Worm (Caenorhabditis elegans): ENCODE data around the gene faah-6.

Gene faah-6

DNA sequence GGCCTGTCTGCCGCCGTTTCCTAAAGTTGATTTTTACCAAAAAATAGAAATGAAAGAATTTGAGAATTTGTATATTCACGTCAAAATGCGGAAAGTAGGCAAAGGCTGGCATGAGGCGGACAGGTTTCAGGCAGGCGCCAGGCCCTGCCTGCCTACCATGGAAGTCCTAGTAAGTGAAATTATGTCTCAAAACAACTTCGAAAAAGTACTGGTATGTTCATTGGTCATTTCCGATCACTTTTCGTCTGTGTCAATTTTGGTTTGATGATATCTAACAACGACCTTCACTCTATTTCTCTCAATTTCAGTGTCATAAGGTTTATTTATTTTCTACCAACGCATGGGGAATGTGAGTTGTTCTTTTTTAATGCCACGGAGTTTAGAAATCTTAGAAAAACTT, at the start of gene faah-6:
TSS of gene faah-6 (plus strand) at position 301 of the 400 bp plus-strand sequence.
- no peak for TF ChIP-seq B0336.3 (GFP tag; IDR thresholded peaks at IDR 0.05)
- TF ChIP-seq B0035.1 (tag; optimal IDR thresholded peaks at IDR 0.05): no peak
- no peak for TF ChIP-seq dpl-1 (GFP tag; optimal IDR thresholded peaks at IDR 0.05)
- no peak for TF ChIP-seq madf-8 (GFP tag; conservative IDR thresholded peaks at IDR 0.05)
- no peak for TF ChIP-seq cebp-1 (GFP tag; IDR thresholded peaks at IDR 0.05)
- TF ChIP-seq cebp-1 (tag; optimal IDR thresholded peaks at IDR 0.05): no peak
- TF ChIP-seq let-607 (tag; optimal IDR thresholded peaks at IDR 0.05): no peak
- TF ChIP-seq hlh-26 (GFP tag; conservative IDR thresholded peaks at IDR 0.05): no peak
- TF ChIP-seq efl-1 (GFP tag; optimal IDR thresholded peaks at IDR 0.05): no peak
- TF ChIP-seq ztf-6 (GFP tag; IDR thresholded peaks at IDR 0.05): no peak
- no peak for TF ChIP-seq sptf-2 (GFP tag; optimal IDR thresholded peaks at IDR 0.05)
- TF ChIP-seq ztf-22 (GFP tag; optimal IDR thresholded peaks at IDR 0.05): no peak
- TF ChIP-seq F33H1.4 (GFP tag; IDR thresholded peaks at IDR 0.05): no peak
- no peak for TF ChIP-seq F52B5.7 (tag; optimal IDR thresholded peaks at IDR 0.05)
- no peak for TF ChIP-seq ztf-25 (GFP tag; IDR thresholded peaks at IDR 0.05)

DNA sequence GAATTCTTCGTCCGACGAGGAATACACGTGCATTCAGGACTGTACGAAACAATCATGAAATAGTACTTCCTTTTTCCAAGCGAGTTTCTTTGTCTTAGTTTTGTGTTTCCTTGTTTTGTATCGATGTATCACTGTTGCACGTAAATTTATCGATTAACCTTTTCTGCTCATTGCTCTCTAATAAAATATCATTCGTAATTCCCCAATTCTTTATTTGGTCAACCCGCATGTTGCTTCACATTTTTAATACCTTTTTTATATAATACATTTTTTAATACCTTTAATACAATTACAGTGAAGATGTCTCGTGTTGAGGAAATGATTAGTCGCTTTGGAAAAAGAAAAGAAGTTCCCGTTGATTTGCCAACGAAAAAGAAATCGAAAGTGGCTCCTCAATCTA, 42.4 kb upstream of the faah-6 start, which contains the start of gene Y66D12A.1:
TSS of gene Y66D12A.1 (plus strand) at position 301 of the 400 bp plus-strand sequence.
- no peak for TF ChIP-seq sea-2 (GFP tag; IDR thresholded peaks at IDR 0.05)
- TF ChIP-seq D2030.7 (GFP tag; IDR thresholded peaks at IDR 0.05): no peak
- no peak for TF ChIP-seq F33H1.4 (GFP tag; IDR thresholded peaks at IDR 0.05)
- TF ChIP-seq rpc-1 (optimal IDR thresholded peaks at IDR 0.05): no peak
- TF ChIP-seq rpc-1 (tag; optimal IDR thresholded peaks at IDR 0.05): no peak
- TF ChIP-seq ztf-18 (tag; optimal IDR thresholded peaks at IDR 0.05): no peak
- no peak for TF ChIP-seq tbx-9 (tag; optimal IDR thresholded peaks at IDR 0.05; ENCODE audit: borderline replicate concordance)
- no peak for TF ChIP-seq Y67H2A.10 (GFP tag; conservative IDR thresholded peaks at IDR 0.05)
- no peak for TF ChIP-seq nhr-179 (tag; optimal IDR thresholded peaks at IDR 0.05)
- TF ChIP-seq let-607 (tag; optimal IDR thresholded peaks at IDR 0.05): no peak
- TF ChIP-seq lsy-27 (tag; optimal IDR thresholded peaks at IDR 0.05; ENCODE audit: borderline replicate concordance, insufficient read depth): no peak
- TF ChIP-seq cebp-1 (GFP tag; IDR thresholded peaks at IDR 0.05): no peak
- TF ChIP-seq cebp-1 (tag; optimal IDR thresholded peaks at IDR 0.05): no peak
- no peak for TF ChIP-seq hrde-1 (tag; optimal IDR thresholded peaks at IDR 0.05; ENCODE audit: borderline replicate concordance)

DNA sequence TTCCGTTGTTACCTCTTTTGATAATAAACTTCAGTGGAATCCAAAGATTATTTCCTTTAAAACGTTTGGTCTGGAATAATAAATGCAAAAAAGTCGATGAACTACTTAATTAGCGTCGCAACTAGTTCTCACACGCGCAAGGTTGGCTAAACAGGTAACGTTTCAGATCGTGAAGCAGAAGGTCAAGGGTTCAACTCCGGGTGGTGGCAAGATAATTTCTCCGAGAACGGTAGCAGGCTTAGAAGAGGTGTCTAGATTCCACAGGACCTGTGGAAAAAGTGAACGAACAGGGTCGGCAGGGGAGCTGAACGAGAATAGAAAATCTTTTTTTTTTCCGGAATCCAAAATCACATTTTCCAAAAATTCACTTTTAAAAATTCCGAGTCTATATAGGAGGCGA, 41.3 kb upstream of the faah-6 start:
- TF ChIP-seq B0261.1 (tag; optimal IDR thresholded peaks at IDR 0.05): peak; percentile 43
- 0 out of 2 replicates have a peak, but pooled peaks have one; percentile 43 for TF ChIP-seq Y95B8A.8 (GFP tag; IDR thresholded peaks at IDR 0.05)
- 0 out of 2 replicates have a peak, but pooled peaks have one; percentile 4 for TF ChIP-seq madf-3 (GFP tag; IDR thresholded peaks at IDR 0.05)
- TF ChIP-seq madf-6 (GFP tag; IDR thresholded peaks at IDR 0.05): peak; percentile 51
- TF ChIP-seq tbp1 (GFP tag; optimal IDR thresholded peaks at IDR 0.05): peak; percentile 72
- peak; percentile 83 for TF ChIP-seq lin-26 (GFP tag; IDR thresholded peaks at IDR 0.05)
- 0 out of 2 replicates have a peak, but pooled peaks have one; percentile 13 for TF ChIP-seq ceh-100 (GFP tag; IDR thresholded peaks at IDR 0.05)
- peak; percentile 73; the same call in 1 of the 2 replicates for TF ChIP-seq egl-44 (GFP tag; IDR thresholded peaks at IDR 0.05)
- TF ChIP-seq rpc-1 (optimal IDR thresholded peaks at IDR 0.05): peak; percentile 19
- peak; percentile 64 for TF ChIP-seq rpc-1 (tag; optimal IDR thresholded peaks at IDR 0.05)
- TF ChIP-seq ztf-25 (GFP tag; IDR thresholded peaks at IDR 0.05): peak; percentile 55; the same call in 1 of the 2 replicates
- TF ChIP-seq nfyb-1 (GFP tag; IDR thresholded peaks at IDR 0.05): 0 out of 2 replicates have a peak, but pooled peaks have one; percentile 40
- TF ChIP-seq D2030.7 (GFP tag; IDR thresholded peaks at IDR 0.05): peak; percentile 49; the same call in 1 of the 2 replicates
- TF ChIP-seq nhr-120 (GFP tag; IDR thresholded peaks at IDR 0.05): 0 out of 2 replicates have a peak, but pooled peaks have one; percentile 31
- TF ChIP-seq hmg-1.2 (GFP tag; IDR thresholded peaks at IDR 0.05): peak; percentile 33; the same call in 1 of the 2 replicates

Measured in whole organism, young adult.